Fruit fly (Drosophila melanogaster): Measurements from ENCODE around the gene CG14406.

DNA sequence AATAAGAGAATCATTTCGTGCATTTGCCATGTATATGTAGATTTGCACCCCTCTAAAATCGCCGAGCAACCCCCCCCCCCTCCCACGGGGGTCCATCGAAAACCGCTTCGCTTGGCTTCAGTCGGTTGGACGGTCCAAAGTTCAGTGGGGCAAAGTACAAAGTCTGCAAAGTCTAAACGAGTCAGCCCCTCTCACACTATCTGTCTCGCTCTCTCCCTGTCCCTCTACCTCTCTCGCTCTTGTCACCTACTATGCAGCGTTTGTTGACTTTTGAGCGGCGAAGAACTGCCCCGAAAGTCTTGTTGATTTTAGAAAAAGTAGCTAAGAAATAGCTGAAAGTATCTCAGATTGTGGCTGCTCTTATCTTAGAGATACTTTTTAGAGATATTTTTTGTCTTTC is 36.8 kb upstream of the CG14406 start:
- no peak for TF ChIP-seq ttk (optimal IDR thresholded peaks at IDR 0.05)
- no peak for TF ChIP-seq h (optimal IDR thresholded peaks at IDR 0.05)
- no peak for TF ChIP-seq psq (optimal IDR thresholded peaks at IDR 0.05)
- TF ChIP-seq insv (optimal IDR thresholded peaks at IDR 0.05) = no peak

All from Kc167 (cell line).